Fruit fly (Drosophila melanogaster) whole organism, embryonic: ENCODE data around the gene Rnf146.

Experiments used
- BtbVII ChIP-seq: fragments of 200-800 bp; sonication (Bioruptor generic); optimal IDR thresholded peaks from 3 replicates; lab custom pipeline; 2017; ENCODE audit warnings: missing biosample characterization, mild to moderate bottlenecking, missing genetic modification characterization
- CG10321 ChIP-seq: fragments of 200-800 bp; sonication (Bioruptor generic); IDR thresholded peaks from 2 replicates; pipeline ENCODE4 v1.3.6; 2022; ENCODE audit warnings: missing biosample characterization, missing genetic modification characterization
- CG10959 ChIP-seq: fragments of 200-800 bp; sonication (Bioruptor generic); IDR thresholded peaks from 2 replicates; pipeline ENCODE4 v1.3.6; 2022; ENCODE audit warnings: missing biosample characterization, missing genetic modification characterization
- CG11456 ChIP-seq: fragments of 200-800 bp; sonication (Bioruptor generic); IDR thresholded peaks from 3 replicates; pipeline ENCODE4 v1.3.6; 2022; ENCODE audit warnings: missing biosample characterization, missing genetic modification characterization
- CG11696 ChIP-seq: fragments of 200-800 bp; sonication (Bioruptor generic); IDR thresholded peaks from 2 replicates; pipeline ENCODE4 v1.3.6; 2022; ENCODE audit warnings: missing biosample characterization, missing genetic modification characterization
- CG13775 ChIP-seq: fragments of 200-800 bp; sonication (Bioruptor generic); optimal IDR thresholded peaks from 3 replicates; lab custom pipeline; 2017; ENCODE audit warnings: missing biosample characterization, mild to moderate bottlenecking, missing genetic modification characterization
- CG14441 ChIP-seq: fragments of 200-800 bp; sonication (Bioruptor generic); IDR thresholded peaks from 2 replicates; pipeline ENCODE4 v1.3.6; 2022; ENCODE audit warnings: missing biosample characterization, missing genetic modification characterization
- CG15011 ChIP-seq: fragments of 200-800 bp; sonication (Bioruptor generic); optimal IDR thresholded peaks from 3 replicates; lab custom pipeline; 2018; ENCODE audit warnings: missing biosample characterization, mild to moderate bottlenecking, missing genetic modification characterization
- CG1647 ChIP-seq: fragments of 200-800 bp; sonication (Bioruptor generic); optimal IDR thresholded peaks from 3 replicates; lab custom pipeline; 2016; ENCODE audit warnings: missing biosample characterization, missing genetic modification characterization
- CG16815 ChIP-seq: fragments of 200-800 bp; sonication (Bioruptor generic); optimal IDR thresholded peaks from 3 replicates; lab custom pipeline; 2017; ENCODE audit warnings: missing biosample characterization, mild to moderate bottlenecking, missing genetic modification characterization
- CG17328 ChIP-seq: fragments of 200-800 bp; sonication (Bioruptor generic); IDR thresholded peaks from 2 replicates; pipeline ENCODE4 v1.3.6; 2022; ENCODE audit warnings: missing biosample characterization, missing genetic modification characterization
- CG17568 ChIP-seq: fragments of 200-800 bp; sonication (Bioruptor generic); optimal IDR thresholded peaks from 2 replicates; lab custom pipeline; 2018; ENCODE audit warnings: missing biosample characterization, mild to moderate bottlenecking, missing genetic modification characterization, moderate library complexity
- CG18599 ChIP-seq: fragments of 200-800 bp; sonication (Bioruptor generic); optimal IDR thresholded peaks from 3 replicates; lab custom pipeline; 2017; ENCODE audit warnings: missing biosample characterization, missing genetic modification characterization, mild to moderate bottlenecking, moderate library complexity, missing genetic modification reagents
- CG2120 ChIP-seq: fragments of 200-800 bp; sonication (Bioruptor generic); optimal IDR thresholded peaks from 3 replicates; lab custom pipeline; 2016; ENCODE audit warnings: missing biosample characterization, missing genetic modification characterization
- CG30020 ChIP-seq: fragments of 200-800 bp; optimal IDR thresholded peaks from 2 replicates; lab custom pipeline; 2019; ENCODE audit warnings: missing biosample characterization, mild to moderate bottlenecking, missing genetic modification characterization, moderate library complexity
- CG30403 ChIP-seq: fragments of 200-800 bp; sonication (Bioruptor generic); optimal IDR thresholded peaks from 3 replicates; lab custom pipeline; 2016; ENCODE audit warnings: missing biosample characterization, missing genetic modification characterization
- CG31365 ChIP-seq: fragments of 200-800 bp; sonication (Bioruptor generic); optimal IDR thresholded peaks from 2 replicates; lab custom pipeline; 2018; ENCODE audit warnings: missing biosample characterization, mild to moderate bottlenecking, missing genetic modification characterization
- CG32532 ChIP-seq: fragments of 200-800 bp; sonication (Bioruptor generic); IDR thresholded peaks from 2 replicates; pipeline ENCODE4 v1.3.6; 2022; ENCODE audit warnings: missing biosample characterization, missing genetic modification characterization
- CG32767 ChIP-seq: fragments of 200-800 bp; sonication (Bioruptor generic); IDR thresholded peaks from 2 replicates; pipeline ENCODE4 v1.3.6; 2022; ENCODE audit warnings: missing biosample characterization, missing genetic modification characterization
- CG32772 ChIP-seq: fragments of 200-800 bp; sonication (Bioruptor generic); IDR thresholded peaks from 2 replicates; pipeline ENCODE4 v1.3.6; 2022; ENCODE audit warnings: missing biosample characterization, missing genetic modification characterization
- CG3407 ChIP-seq: fragments of 200-800 bp; sonication (Bioruptor generic); optimal IDR thresholded peaks from 2 replicates; lab custom pipeline; 2018; ENCODE audit warnings: missing biosample characterization, mild to moderate bottlenecking, missing genetic modification characterization
- CG6689 ChIP-seq: fragments of 200-800 bp; sonication (Bioruptor generic); IDR thresholded peaks from 2 replicates; pipeline ENCODE4 v1.3.6; 2022; ENCODE audit warnings: missing biosample characterization, missing genetic modification characterization
- CG6854 ChIP-seq: fragments of 200-800 bp; sonication (Bioruptor generic); optimal IDR thresholded peaks from 3 replicates; lab custom pipeline; 2017; ENCODE audit warnings: missing biosample characterization, mild to moderate bottlenecking, missing genetic modification characterization
- CG8924 ChIP-seq: fragments of 200-800 bp; optimal IDR thresholded peaks from 3 replicates; lab custom pipeline; 2019; ENCODE audit warnings: missing biosample characterization, mild to moderate bottlenecking, missing genetic modification characterization, moderate library complexity
- Dip3 ChIP-seq: fragments of 200-800 bp; sonication (Bioruptor generic); optimal IDR thresholded peaks from 3 replicates; lab custom pipeline; 2016; ENCODE audit warnings: missing biosample characterization, missing genetic modification characterization
- Doc3 ChIP-seq: fragments of 200-800 bp; sonication (Bioruptor generic); IDR thresholded peaks from 3 replicates; pipeline ENCODE4 v1.3.6; 2022; ENCODE audit warnings: missing biosample characterization, missing genetic modification characterization; ENCODE audit not compliant: partially characterized antibody
- E2f2 ChIP-seq: fragments of 200-800 bp; sonication (Bioruptor generic); IDR thresholded peaks from 2 replicates; pipeline ENCODE4 v1.3.6; 2022; ENCODE audit warnings: missing biosample characterization, missing genetic modification characterization
- Jarid2 ChIP-seq: fragments of 200-800 bp; sonication (Bioruptor generic); optimal IDR thresholded peaks from 3 replicates; lab custom pipeline; 2017; ENCODE audit warnings: mild to moderate bottlenecking, missing biosample characterization, missing genetic modification reagents, missing genetic modification characterization
- Max ChIP-seq: fragments of 200-800 bp; sonication (Bioruptor generic); optimal IDR thresholded peaks from 2 replicates; lab custom pipeline; 2016; ENCODE audit warnings: missing biosample characterization, mild to moderate bottlenecking, missing genetic modification characterization
- Nf-YB ChIP-seq: fragments of 200-800 bp; sonication (Bioruptor generic); optimal IDR thresholded peaks from 3 replicates; lab custom pipeline; 2019; ENCODE audit warnings: missing biosample characterization, mild to moderate bottlenecking, missing genetic modification characterization, moderate library complexity
- Oaz ChIP-seq: fragments of 200-800 bp; sonication (Bioruptor generic); IDR thresholded peaks from 2 replicates; pipeline ENCODE4 v1.3.6; 2022; ENCODE audit warnings: missing biosample characterization, missing genetic modification characterization
- Ptx1 ChIP-seq: fragments of 200-800 bp; sonication (Bioruptor generic); IDR thresholded peaks from 2 replicates; pipeline ENCODE4 v1.3.6; 2022; ENCODE audit warnings: missing biosample characterization, missing genetic modification characterization
- Xbp1 ChIP-seq: fragments of 200-800 bp; sonication (Bioruptor generic); optimal IDR thresholded peaks from 3 replicates; lab custom pipeline; 2016; ENCODE audit warnings: missing biosample characterization, mild to moderate bottlenecking, missing genetic modification characterization
- bigmax ChIP-seq: fragments of 200-800 bp; sonication (Bioruptor generic); optimal IDR thresholded peaks from 2 replicates; lab custom pipeline; 2018; ENCODE audit warnings: missing biosample characterization, mild to moderate bottlenecking, missing genetic modification characterization
- chinmo ChIP-seq: fragments of 200-800 bp; sonication (Bioruptor generic); IDR thresholded peaks from 4 replicates; pipeline ENCODE4 v1.3.6; 2022; ENCODE audit warnings: missing biosample characterization, missing genetic modification characterization; ENCODE audit not compliant: partially characterized antibody
- da ChIP-seq: fragments of 200-800 bp; sonication (Bioruptor generic); optimal IDR thresholded peaks from 2 replicates; lab custom pipeline; 2016; ENCODE audit warnings: missing biosample characterization, missing genetic modification characterization
- fd96Cb ChIP-seq: fragments of 200-800 bp; sonication (Bioruptor generic); optimal IDR thresholded peaks from 2 replicates; lab custom pipeline; 2018; ENCODE audit warnings: missing biosample characterization, mild to moderate bottlenecking, missing genetic modification characterization, moderate library complexity
- klu ChIP-seq: fragments of 200-800 bp; sonication (Bioruptor generic); IDR thresholded peaks from 2 replicates; pipeline ENCODE4 v1.3.6; 2022; ENCODE audit warnings: missing biosample characterization, missing genetic modification characterization
- prd ChIP-seq, 3 experiments: fragments of >200 bp in 2 of 3; fragments of 200-800 bp in 1 of 3; sonication (Bioruptor generic) in 1 of 3; optimal IDR thresholded peaks in 2 of 3; IDR thresholded peaks in 1 of 3; 2 replicates in 2 of 3; 3 replicates in 1 of 3; pipeline versions ENCODE4 v1.3.6 to Lab custom; 2017 to 2022; ENCODE audit warnings: missing biosample characterization in 1 of 3, missing genetic modification characterization in 1 of 3
- salm ChIP-seq: fragments of 200-800 bp; sonication (Bioruptor generic); optimal IDR thresholded peaks from 2 replicates; lab custom pipeline; 2018; ENCODE audit warnings: missing biosample characterization, mild to moderate bottlenecking, missing genetic modification characterization
- sc ChIP-seq, 3 experiments: fragments of >200 bp in 2 of 3; fragments of 200-800 bp in 1 of 3; sonication (Bioruptor generic) in 1 of 3; optimal IDR thresholded peaks; 2 replicates in 2 of 3; 3 replicates in 1 of 3; lab custom pipeline; 2017; ENCODE audit warnings: mild to moderate bottlenecking in 1 of 3, missing biosample characterization in 1 of 3, missing genetic modification characterization in 1 of 3, missing genetic modification reagents in 1 of 3
- sens ChIP-seq: fragments of 200-800 bp; sonication (Bioruptor generic); peaks from one replicate; lab custom pipeline; 2016; ENCODE audit warnings: missing biosample characterization, missing genetic modification characterization
- sim ChIP-seq: fragments of 200-800 bp; sonication (Bioruptor generic); IDR thresholded peaks from 2 replicates; pipeline ENCODE4 v1.3.6; 2022; ENCODE audit warnings: missing biosample characterization, missing genetic modification characterization
- slou ChIP-seq: fragments of 200-800 bp; sonication (Bioruptor generic); optimal IDR thresholded peaks from 3 replicates; lab custom pipeline; 2016; ENCODE audit warnings: missing biosample characterization, missing genetic modification characterization
- so ChIP-seq: fragments of 200-800 bp; sonication (Bioruptor generic); IDR thresholded peaks from 3 replicates; pipeline ENCODE4 v1.3.6; 2022; ENCODE audit warnings: missing biosample characterization, missing genetic modification characterization
- sr ChIP-seq: fragments of 200-800 bp; sonication (Bioruptor generic); IDR thresholded peaks from 3 replicates; pipeline ENCODE4 v1.3.6; 2022; ENCODE audit warnings: missing biosample characterization, missing genetic modification characterization
- ssp ChIP-seq: fragments of 200-800 bp; sonication (Bioruptor generic); IDR thresholded peaks from 2 replicates; pipeline ENCODE4 v1.3.6; 2022; ENCODE audit warnings: missing biosample characterization, missing genetic modification characterization
- tup ChIP-seq: fragments of 200-800 bp; sonication (Bioruptor generic); optimal IDR thresholded peaks from 2 replicates; lab custom pipeline; 2016; ENCODE audit warnings: missing biosample characterization, mild to moderate bottlenecking, missing genetic modification characterization, moderate library complexity
- wdn ChIP-seq: fragments of 200-800 bp; sonication (Bioruptor generic); IDR thresholded peaks from 2 replicates; pipeline ENCODE4 v1.3.6; 2022; ENCODE audit warnings: missing biosample characterization, missing genetic modification characterization
- zf30C ChIP-seq: fragments of 200-800 bp; sonication (Bioruptor generic); optimal IDR thresholded peaks from 3 replicates; lab custom pipeline; 2018; ENCODE audit warnings: missing biosample characterization, mild to moderate bottlenecking, missing genetic modification characterization

Rnf146 gene

dm6 chr3L:19670492-19670891 is 27.9 kb upstream of the Rnf146 start (continued):
- no peak for TF ChIP-seq CG31365 (tag; lab: Kevin White, UChicago)
- no peak for TF ChIP-seq CG16815 (GFP tag; lab: Kevin White, UChicago)
- no peak for TF ChIP-seq CG17568 (GFP tag; lab: Kevin White, UChicago)
- no peak for TF ChIP-seq CG6854
- peak; percentile 33 for TF ChIP-seq CG8924 (tag; lab: Kevin White, UChicago)
- TF ChIP-seq sc (optimal IDR thresholded peaks at IDR 0.05; lab: Kevin White, UChicago) = no peak
- TF ChIP-seq sc (GFP tag; optimal IDR thresholded peaks at IDR 0.05; lab: Kevin White, UChicago) = peak; percentile 34
- no peak for TF ChIP-seq Dip3 (GFP tag; lab: Kevin White, UChicago)
- TF ChIP-seq bigmax = no peak
- no peak for TF ChIP-seq klu (GFP tag; lab: Robert Waterston, UW)
- TF ChIP-seq sim (GFP tag; lab: Robert Waterston, UW) = no peak
- no peak for TF ChIP-seq CG10321 (GFP tag; lab: Robert Waterston, UW)
- no peak for TF ChIP-seq CG11456 (GFP tag; lab: Robert Waterston, UW)
- no peak for TF ChIP-seq CG10959 (GFP tag; lab: Robert Waterston, UW)
- TF ChIP-seq tup = no peak
- TF ChIP-seq da (GFP tag; lab: Kevin White, UChicago) = no peak
- no peak for TF ChIP-seq slou (GFP tag; lab: Kevin White, UChicago)
- no peak for TF ChIP-seq chinmo (GFP tag; lab: Robert Waterston, UW)
- peak; percentile 38 for TF ChIP-seq fd96Cb (tag; lab: Kevin White, UChicago)
- TF ChIP-seq CG2120 (GFP tag; lab: Kevin White, UChicago) = no peak
- TF ChIP-seq CG15011 (GFP tag; lab: Kevin White, UChicago) = no peak
- no peak for TF ChIP-seq CG32767
- no peak for TF ChIP-seq wdn
- peak; percentile 61 for TF ChIP-seq CG6689 (GFP tag; lab: Robert Waterston, UW)
- no peak for TF ChIP-seq so (GFP tag; lab: Robert Waterston, UW)
- TF ChIP-seq sr = no peak
- no peak for TF ChIP-seq Max (GFP tag; lab: Kevin White, UChicago)
- TF ChIP-seq CG3407 (GFP tag; lab: Kevin White, UChicago) = no peak
- no peak for TF ChIP-seq Oaz
- TF ChIP-seq E2f2 (GFP tag; lab: Robert Waterston, UW) = 0 out of 2 replicates have a peak, but pooled peaks have one; percentile 21
- TF ChIP-seq CG32532 (GFP tag; lab: Robert Waterston, UW) = no peak
- TF ChIP-seq CG30020 (tag; lab: Kevin White, UChicago) = no peak

- TF ChIP-seq Xbp1 (peak; percentile 9), CG1647 (GFP tag; lab: Kevin White, UChicago) (no peak), CG18599 (GFP tag; lab: Kevin White, UChicago) (peak; percentile 26), CG14441 (0 out of 2 replicates have a peak, but pooled peaks have one; percentile 9), CG13775 (GFP tag; lab: Kevin White, UChicago) (no peak), sens (GFP tag; lab: Kevin White, UChicago) (peak; percentile 67), CG10321 (GFP tag; lab: Robert Waterston, UW) (peak; percentile 54; the same call in 1 of the 2 replicates), CG32772 (GFP tag; lab: Robert Waterston, UW) (0 out of 2 replicates have a peak, but pooled peaks have one; percentile 18), CG17328 (0 out of 2 replicates have a peak, but pooled peaks have one; percentile 5), BtbVII (no peak), zf30C (GFP tag; lab: Kevin White, UChicago) (peak; percentile 20), Ptx1 (GFP tag; lab: Robert Waterston, UW) (peak; percentile 36; the same call in 1 of the 2 replicates), salm (tag; lab: Kevin White, UChicago) (no peak), CG11696 (no peak), Doc3 (GFP tag; lab: Robert Waterston, UW) (no peak), ssp (GFP tag; lab: Robert Waterston, UW) (peak; percentile 21; the same call in 1 of the 2 replicates), Nf-YB (GFP tag; lab: Kevin White, UChicago) (peak; percentile 85), CG30403 (GFP tag; lab: Kevin White, UChicago) (no peak), Jarid2 (GFP tag; lab: Kevin White, UChicago) (peak; percentile 6), prd (optimal IDR thresholded peaks at IDR 0.05; lab: Kevin White, UChicago) (no peak), prd (GFP tag; IDR thresholded peaks at IDR 0.05; lab: Robert Waterston, UW) (0 out of 3 replicates have a peak, but pooled peaks have one; percentile 13)
These were observed 22.5 kb upstream of the Rnf146 start for dm6 chr3L:19665059-19665626.
